Worm (Caenorhabditis elegans) whole organism, young adult: ENCODE measurements around the gene dct-17.
A peak's percentile ranks its signal among the peaks of the same experiment; 100 is the strongest.

Source experiments
- C06A6.2 ChIP-seq: fragments of 200-800 bp; sonication (Bioruptor generic); conservative IDR thresholded peaks from 2 replicates; pipeline ENCODE4 v1.3.6; 2022; ENCODE audit warnings: missing genetic modification characterization, missing compliant biosample characterization
- F22D6.2 ChIP-seq: sonication (generic microtip); optimal IDR thresholded peaks from 2 replicates; lab custom pipeline; 2016; ENCODE audit warnings: mild to moderate bottlenecking, missing genetic modification characterization, missing compliant biosample characterization
- F33H1.4 ChIP-seq: fragments of 200-800 bp; sonication (Bioruptor generic); IDR thresholded peaks from 2 replicates; pipeline ENCODE4 v1.3.6; 2022; ENCODE audit warnings: missing genetic modification reagents, missing genetic modification characterization, missing compliant biosample characterization
- F49E8.2 ChIP-seq: sonication (generic microtip); optimal IDR thresholded peaks from 3 replicates; lab custom pipeline; 2017; ENCODE audit warnings: missing genetic modification characterization, mild to moderate bottlenecking, missing compliant biosample characterization, antibody characterized with exemption, moderate library complexity; ENCODE audit not compliant: insufficient read depth
- F52B5.7 ChIP-seq: sonication (generic microtip); optimal IDR thresholded peaks from 2 replicates; lab custom pipeline; 2016; ENCODE audit warnings: mild to moderate bottlenecking, missing genetic modification characterization, missing compliant biosample characterization
- K11D2.4 ChIP-seq: fragments of 200-800 bp; sonication (Bioruptor generic); IDR thresholded peaks from 2 replicates; pipeline ENCODE4 v1.3.6; 2022; ENCODE audit warnings: missing genetic modification reagents, missing genetic modification characterization, missing compliant biosample characterization
- T26A5.8 ChIP-seq: sonication (generic microtip); optimal IDR thresholded peaks from 2 replicates; lab custom pipeline; 2016; ENCODE audit warnings: missing genetic modification characterization, missing compliant biosample characterization
- Y53F4B.3 ChIP-seq: fragments of 200-800 bp; sonication (Bioruptor generic); IDR thresholded peaks from 2 replicates; pipeline ENCODE4 v1.3.6; 2022; ENCODE audit warnings: missing genetic modification reagents, missing genetic modification characterization, missing compliant biosample characterization
- Y95B8A.8 ChIP-seq: fragments of 200-800 bp; sonication (Bioruptor generic); IDR thresholded peaks from 2 replicates; pipeline ENCODE4 v1.3.6; 2022; ENCODE audit warnings: missing genetic modification reagents, missing genetic modification characterization, missing compliant biosample characterization
- atf-7 ChIP-seq: sonication (generic microtip); optimal IDR thresholded peaks from 2 replicates; lab custom pipeline; 2017; ENCODE audit warnings: mild to moderate bottlenecking, missing genetic modification characterization, missing compliant biosample characterization
- attf-3 ChIP-seq: fragments of 200-800 bp; sonication (Bioruptor generic); conservative IDR thresholded peaks from 2 replicates; pipeline ENCODE4 v1.3.6; 2022; ENCODE audit warnings: missing genetic modification reagents, missing genetic modification characterization, missing compliant biosample characterization
- attf-6 ChIP-seq: fragments of 200-800 bp; sonication (Bioruptor generic); IDR thresholded peaks from 2 replicates; pipeline ENCODE4 v1.3.6; 2022; ENCODE audit warnings: missing genetic modification reagents, missing genetic modification characterization, missing compliant biosample characterization
- bed-2 ChIP-seq: fragments of 200-800 bp; sonication (Bioruptor generic); IDR thresholded peaks from 2 replicates; pipeline ENCODE4 v1.3.6; 2022; ENCODE audit warnings: missing genetic modification reagents, missing genetic modification characterization, missing compliant biosample characterization
- ceh-27 ChIP-seq: fragments of 200-800 bp; sonication (Bioruptor generic); optimal IDR thresholded peaks from 2 replicates; lab custom pipeline; 2018; ENCODE audit warnings: mild to moderate bottlenecking, missing genetic modification characterization, moderate library complexity, missing compliant biosample characterization
- ceh-40 ChIP-seq: fragments of 200-800 bp; sonication (Bioruptor generic); IDR thresholded peaks from 2 replicates; pipeline ENCODE4 v1.3.6; 2022; ENCODE audit warnings: missing genetic modification characterization, missing compliant biosample characterization
- ceh-79 ChIP-seq: sonication (generic microtip); optimal IDR thresholded peaks from 2 replicates; lab custom pipeline; 2017; ENCODE audit warnings: mild to moderate bottlenecking, missing genetic modification characterization, missing compliant biosample characterization
- ceh-91 ChIP-seq: fragments of 200-800 bp; sonication (Bioruptor generic); IDR thresholded peaks from 2 replicates; pipeline ENCODE4 v1.3.6; 2022; ENCODE audit warnings: missing genetic modification reagents, missing genetic modification characterization, missing compliant biosample characterization
- die-1 ChIP-seq: sonication (generic microtip); optimal IDR thresholded peaks from 2 replicates; lab custom pipeline; 2016; ENCODE audit warnings: missing genotype, mild to moderate bottlenecking, missing genetic modification characterization, missing compliant biosample characterization
- egl-44 ChIP-seq: fragments of 200-800 bp; sonication (Bioruptor generic); IDR thresholded peaks from 2 replicates; pipeline ENCODE4 v1.3.6; 2022; ENCODE audit warnings: missing genetic modification reagents, missing genetic modification characterization, missing compliant biosample characterization
- hlh-26 ChIP-seq: fragments of 200-800 bp; sonication (Bioruptor generic); conservative IDR thresholded peaks from 2 replicates; pipeline ENCODE4 v1.3.6; 2022; ENCODE audit warnings: missing genetic modification reagents, missing genetic modification characterization, missing compliant biosample characterization
- hsf-1 ChIP-seq: fragments of 200-800 bp; sonication (Bioruptor generic); IDR thresholded peaks from 2 replicates; pipeline ENCODE4 v1.3.6; 2022; ENCODE audit warnings: missing genetic modification reagents, missing genetic modification characterization, missing compliant biosample characterization
- lag-1 ChIP-seq: fragments of 200-800 bp; sonication (Bioruptor generic); IDR thresholded peaks from 2 replicates; pipeline ENCODE4 v1.3.6; 2022; ENCODE audit warnings: missing genetic modification reagents, missing genetic modification characterization, missing compliant biosample characterization
- let-607 ChIP-seq, 2 experiments: fragments of 200-800 bp in 1 of 2; sonication (Bioruptor generic) in 1 of 2; sonication (generic microtip) in 1 of 2; optimal IDR thresholded peaks; 2 replicates each; lab custom pipeline; 2016 to 2018; ENCODE audit warnings: mild to moderate bottlenecking in 2 of 2, missing compliant biosample characterization in 2 of 2, missing genetic modification characterization in 2 of 2, moderate library complexity in 2 of 2, missing genotype in 1 of 2
- lir-1 ChIP-seq: fragments of 200-800 bp; sonication (Bioruptor generic); conservative IDR thresholded peaks from 2 replicates; pipeline ENCODE4 v1.3.6; 2022; ENCODE audit warnings: missing genetic modification reagents, missing genetic modification characterization, missing compliant biosample characterization
- lsy-27 ChIP-seq: sonication (generic microtip); optimal IDR thresholded peaks from 2 replicates; lab custom pipeline; 2017; ENCODE audit warnings: missing genetic modification characterization, mild to moderate bottlenecking, missing compliant biosample characterization, antibody characterized with exemption, missing genotype, borderline replicate concordance; ENCODE audit not compliant: insufficient read depth
- madf-6 ChIP-seq: fragments of 200-800 bp; sonication (Bioruptor generic); IDR thresholded peaks from 2 replicates; pipeline ENCODE4 v1.3.6; 2022; ENCODE audit warnings: missing genetic modification reagents, missing genetic modification characterization, missing compliant biosample characterization
- mel-28 ChIP-seq: sonication (generic microtip); optimal IDR thresholded peaks from 2 replicates; lab custom pipeline; 2016; ENCODE audit warnings: borderline replicate concordance, mild to moderate bottlenecking, missing genetic modification characterization, missing compliant biosample characterization
- mxl-1 ChIP-seq: sonication (generic microtip); optimal IDR thresholded peaks from 2 replicates; lab custom pipeline; 2016; ENCODE audit warnings: missing genetic modification characterization, missing compliant biosample characterization
- nfya-2 ChIP-seq: fragments of 200-800 bp; sonication (Bioruptor generic); IDR thresholded peaks from 2 replicates; pipeline ENCODE4 v1.3.6; 2022; ENCODE audit warnings: missing genetic modification reagents, missing genetic modification characterization, missing compliant biosample characterization
- nhr-27 ChIP-seq: fragments of 200-800 bp; sonication (Bioruptor generic); optimal IDR thresholded peaks from 2 replicates; lab custom pipeline; 2018; ENCODE audit warnings: mild to moderate bottlenecking, missing genetic modification characterization, moderate library complexity, missing compliant biosample characterization
- nhr-80 ChIP-seq: sonication (generic microtip); optimal IDR thresholded peaks from 2 replicates; lab custom pipeline; 2016; ENCODE audit warnings: missing genetic modification characterization, missing compliant biosample characterization
- rec-8 ChIP-seq, 2 experiments: sonication (generic microtip); optimal IDR thresholded peaks; 2 replicates each; lab custom pipeline; 2016; ENCODE audit warnings: mild to moderate bottlenecking in 2 of 2, missing genetic modification characterization in 2 of 2, missing genetic modification reagents in 2 of 2, missing genotype in 2 of 2, missing biosample characterization in 1 of 2, missing compliant biosample characterization in 1 of 2, moderate library complexity in 1 of 2
- snpc-1.3 ChIP-seq: sonication (generic microtip); optimal IDR thresholded peaks from 2 replicates; lab custom pipeline; 2017; ENCODE audit warnings: missing genetic modification characterization, mild to moderate bottlenecking, missing compliant biosample characterization, antibody characterized with exemption, moderate library complexity, missing genotype, missing genetic modification reagents; ENCODE audit not compliant: insufficient read depth
- snpc-4 ChIP-seq, 5 experiments: fragments of 150-350 bp in 1 of 5; sonication (generic microtip) in 4 of 5; optimal IDR thresholded peaks; 2 replicates each; lab custom pipeline; 2014 to 2018; ENCODE audit warnings: missing genetic modification characterization in 5 of 5, missing biosample characterization in 3 of 5, antibody characterized with exemption in 2 of 5, mild to moderate bottlenecking in 2 of 5, missing compliant biosample characterization in 2 of 5, missing genotype in 2 of 5, moderate library complexity in 2 of 5, missing genetic modification reagents in 1 of 5
- somi-1 ChIP-seq: fragments of 200-800 bp; sonication (Bioruptor generic); optimal IDR thresholded peaks from 2 replicates; lab custom pipeline; 2018; ENCODE audit warnings: mild to moderate bottlenecking, missing genetic modification characterization, missing compliant biosample characterization
- tlf-1 ChIP-seq: fragments of 200-800 bp; sonication (Bioruptor generic); optimal IDR thresholded peaks from 2 replicates; lab custom pipeline; 2018; ENCODE audit warnings: mild to moderate bottlenecking, missing genetic modification characterization, missing compliant biosample characterization
- ztf-18 ChIP-seq: sonication (generic microtip); optimal IDR thresholded peaks from 2 replicates; lab custom pipeline; 2016; ENCODE audit warnings: missing genotype, mild to moderate bottlenecking, missing genetic modification characterization, missing compliant biosample characterization
- ztf-22 ChIP-seq: fragments of 200-800 bp; sonication (Bioruptor generic); optimal IDR thresholded peaks from 2 replicates; lab custom pipeline; 2018; ENCODE audit warnings: mild to moderate bottlenecking, missing genetic modification characterization, moderate library complexity, missing compliant biosample characterization
- ztf-6 ChIP-seq: fragments of 200-800 bp; sonication (Bioruptor generic); IDR thresholded peaks from 2 replicates; pipeline ENCODE4 v1.3.6; 2022; ENCODE audit warnings: missing genetic modification reagents, missing genetic modification characterization, missing compliant biosample characterization

dct-17 gene

DNA sequence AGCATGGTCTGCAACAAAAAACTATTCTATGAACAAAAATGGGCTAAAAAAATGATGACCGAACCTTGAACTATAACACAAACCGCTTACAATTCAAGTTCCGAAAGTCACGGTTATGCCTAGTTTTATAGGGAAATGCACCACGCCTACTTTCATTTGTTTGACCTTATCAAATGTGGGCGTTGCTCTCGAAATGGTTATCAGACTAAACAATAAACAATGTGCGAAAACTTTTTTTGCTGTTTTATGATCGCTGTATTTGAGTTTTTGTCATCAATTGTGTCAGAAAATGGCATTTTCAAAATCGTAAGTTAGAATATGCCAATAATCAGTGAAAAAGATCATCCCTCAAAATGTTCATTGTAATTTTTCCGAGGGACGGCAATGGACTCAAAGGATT lies 5.6 kb upstream of the dct-17 start, which contains the start of gene F35E12.6:
TSS of gene F35E12.6 (minus strand) at position 101 of the 400 bp plus-strand sequence.
- no peak for TF ChIP-seq ceh-91
- peak; percentile 20 for TF ChIP-seq nhr-80 (tag; lab: Kevin White, UChicago)

DNA sequence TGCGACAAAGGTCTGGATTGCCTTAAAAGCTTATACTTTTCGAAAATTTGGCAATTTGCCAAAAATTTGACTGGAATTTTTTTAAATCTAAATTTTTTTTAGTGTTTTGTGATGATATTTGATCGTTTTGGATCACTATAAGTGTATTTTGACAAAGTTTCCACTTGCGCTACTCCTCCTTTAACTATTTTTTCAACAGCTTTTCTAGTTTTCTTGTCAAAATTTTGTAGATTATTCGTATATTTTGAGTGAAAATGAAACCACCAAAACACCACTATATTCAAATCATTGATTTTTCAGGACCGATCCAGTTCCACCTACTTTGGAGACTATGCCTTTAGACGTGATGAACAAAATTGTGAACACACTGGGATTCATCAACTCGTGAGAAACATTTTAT lies 5.0 kb downstream of the dct-17 start, which contains the start of gene fbxa-181:
TSS of gene fbxa-181 (plus strand) at position 301 of the 400 bp plus-strand sequence.
- TF ChIP-seq hlh-26 (GFP tag; lab: Robert Waterston, UW) (no peak), bed-2 (GFP tag; lab: Robert Waterston, UW) (no peak), Y95B8A.8 (GFP tag; lab: Robert Waterston, UW) (no peak), tlf-1 (no peak), Y53F4B.3 (GFP tag; lab: Robert Waterston, UW) (no peak), mel-28 (tag; lab: Kevin White, UChicago) (no peak)

DNA sequence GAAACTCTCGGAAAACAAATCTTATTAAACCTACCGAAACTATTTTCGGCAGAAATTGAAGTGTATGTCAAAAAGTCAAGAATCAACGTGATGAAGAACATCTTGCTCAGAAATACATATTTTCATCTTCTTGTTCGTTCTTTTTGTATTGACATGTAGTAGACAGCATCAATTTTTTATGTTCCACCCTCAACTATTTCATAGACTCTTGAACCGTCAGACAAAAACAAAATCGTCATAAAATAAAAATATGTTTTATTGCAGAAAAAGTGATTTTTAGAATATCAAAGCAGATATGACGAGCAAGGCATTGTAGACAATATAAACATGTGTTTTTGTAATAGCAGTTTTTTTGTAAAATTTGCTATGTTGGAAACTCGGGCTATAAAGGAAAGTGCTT lies 5.8 kb downstream of the dct-17 start, which contains the start of gene F35E12.2:
TSS of gene F35E12.2 (minus strand) at position 101 of the 400 bp plus-strand sequence.
- TF ChIP-seq mxl-1 (tag; lab: Kevin White, UChicago) (no peak), nfya-2 (GFP tag; lab: Robert Waterston, UW) (no peak), hsf-1 (GFP tag; lab: Robert Waterston, UW) (no peak), attf-6 (GFP tag; lab: Robert Waterston, UW) (no peak), C06A6.2 (no peak), somi-1 (no peak)

DNA sequence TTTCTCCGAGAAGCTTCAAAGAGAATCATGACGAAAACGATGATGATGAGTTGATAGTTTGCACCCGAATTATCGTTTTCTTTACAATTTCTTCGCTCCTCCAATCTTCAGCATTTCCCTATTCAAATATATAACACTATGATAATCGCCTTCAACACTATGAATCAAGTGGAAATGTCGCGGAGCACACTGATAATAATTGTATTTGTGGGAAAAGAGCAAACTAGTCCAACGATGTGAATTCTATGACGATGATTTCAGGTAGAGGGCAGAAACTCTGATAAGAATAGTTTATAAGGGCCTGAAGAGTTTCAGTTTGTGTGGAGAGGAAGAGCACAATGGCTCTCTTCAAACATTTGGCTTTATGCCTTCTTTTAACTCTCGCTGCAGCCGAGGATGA lies 14.1 kb downstream of the dct-17 start, which contains the start of gene T01D3.6:
TSS of gene T01D3.6 (plus strand) at position 294 of the 400 bp plus-strand sequence.
- TF ChIP-seq nhr-80 (tag; lab: Kevin White, UChicago) (peak; percentile 65), ztf-22 (peak; percentile 12), let-607 (tag; optimal IDR thresholded peaks at IDR 0.05; lab: Kevin White, UChicago) (no peak)

DNA sequence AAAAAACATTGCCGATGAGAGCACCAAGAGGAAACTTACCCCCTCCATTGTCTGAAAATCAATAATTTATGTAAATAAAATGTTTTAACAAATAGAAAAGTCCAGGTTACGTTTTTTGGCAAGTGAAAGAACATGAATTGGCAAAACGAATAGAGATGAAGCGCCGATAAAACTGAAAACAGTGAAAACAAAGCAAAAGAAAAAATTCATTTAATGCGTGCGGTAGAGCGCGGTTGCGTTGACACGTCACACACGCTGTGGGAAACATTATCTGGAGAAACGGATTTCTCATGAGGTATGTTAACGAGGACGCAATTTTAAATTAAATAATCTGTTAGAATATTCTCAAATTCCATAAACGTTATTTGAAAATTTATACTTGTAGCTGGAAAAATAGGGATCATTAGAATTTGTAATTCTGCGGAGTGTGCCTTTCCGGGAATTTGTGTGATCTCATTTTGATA lies 15.3 kb downstream of the dct-17 start, which contains the start of gene zipt-9:
TSS of gene zipt-9 (minus strand) at position 51 of the 464 bp plus-strand sequence.
- TF ChIP-seq atf-7 (tag; lab: Kevin White, UChicago): no peak
- TF ChIP-seq ceh-27 (GFP tag; lab: Kevin White, UChicago): peak; percentile 80
- no peak for TF ChIP-seq ceh-40 (GFP tag; lab: Robert Waterston, UW)
- TF ChIP-seq bed-2 (GFP tag; lab: Robert Waterston, UW): 0 out of 2 replicates have a peak, but pooled peaks have one; percentile 44
- peak; percentile 23 for TF ChIP-seq F22D6.2 (tag; lab: Kevin White, UChicago)
- no peak for TF ChIP-seq F52B5.7 (tag; lab: Kevin White, UChicago)
- TF ChIP-seq snpc-1.3 (tag; lab: Kevin White, UChicago): no peak
- TF ChIP-seq T26A5.8 (tag; lab: Kevin White, UChicago): no peak
- TF ChIP-seq lag-1 (GFP tag; lab: Robert Waterston, UW): no peak
- peak; percentile 15; the same call in 1 of the 2 replicates for TF ChIP-seq F33H1.4
- TF ChIP-seq lsy-27 (tag; lab: Kevin White, UChicago): no peak
- peak; percentile 64; the same call in 1 of the 2 replicates for TF ChIP-seq attf-3 (GFP tag; lab: Robert Waterston, UW)
- TF ChIP-seq K11D2.4 (GFP tag; lab: Robert Waterston, UW): 0 out of 2 replicates have a peak, but pooled peaks have one; percentile 28
- TF ChIP-seq rec-8 (tag; optimal IDR thresholded peaks at IDR 0.05; lab: Kevin White, UChicago): peak in 1 of 2 experiments; percentile 24
- no peak for TF ChIP-seq lir-1 (GFP tag; lab: Robert Waterston, UW)
- no peak for TF ChIP-seq mxl-1 (tag; lab: Kevin White, UChicago)
- no peak; the same call in 1 of the 2 replicates for TF ChIP-seq madf-6 (GFP tag; lab: Robert Waterston, UW)
- no peak for TF ChIP-seq nhr-27
- no peak for TF ChIP-seq die-1
- no peak for TF ChIP-seq snpc-4 (GFP tag; optimal IDR thresholded peaks at IDR 0.05; lab: Kevin White, UChicago)
- TF ChIP-seq snpc-4 (tag; optimal IDR thresholded peaks at IDR 0.05; lab: Kevin White, UChicago): peak in 2 of 4 experiments; percentile 16 to 63
- TF ChIP-seq egl-44: no peak
- TF ChIP-seq F49E8.2 (tag; lab: Kevin White, UChicago): peak; percentile 22
- TF ChIP-seq attf-6 (GFP tag; lab: Robert Waterston, UW): no peak
- TF ChIP-seq ceh-79 (tag; lab: Kevin White, UChicago): no peak
- TF ChIP-seq ztf-6 (GFP tag; lab: Robert Waterston, UW): no peak
- TF ChIP-seq ztf-18 (tag; lab: Kevin White, UChicago): peak; percentile 68
